Worm (Caenorhabditis elegans): ENCODE results near the gene nhr-34.

Gene nhr-34

ce11 chrIV:9624977-9625376, 50.5 kb downstream of the nhr-34 start, which contains the start of gene W09C2.10:
Gene W09C2.10 (minus strand): TSS chrIV:9625077.
- TF ChIP-seq xnd-1 (tag; optimal IDR thresholded peaks at IDR 0.05), result no peak
- TF ChIP-seq K11D2.4 (GFP tag; IDR thresholded peaks at IDR 0.05), result no peak
- TF ChIP-seq tbp1 (GFP tag; optimal IDR thresholded peaks at IDR 0.05), result no peak
- no peak for TF ChIP-seq dpff-1 (tag; optimal IDR thresholded peaks at IDR 0.05)
- no peak for TF ChIP-seq athp-1 (tag; optimal IDR thresholded peaks at IDR 0.05)
- TF ChIP-seq F33H1.4 (GFP tag; IDR thresholded peaks at IDR 0.05), result no peak
- TF ChIP-seq ets-4 (GFP tag; optimal IDR thresholded peaks at IDR 0.05), result no peak
- TF ChIP-seq ztf-26 (tag; optimal IDR thresholded peaks at IDR 0.05), result no peak
- no peak for TF ChIP-seq ztf-28 (GFP tag; IDR thresholded peaks at IDR 0.05)
- no peak for TF ChIP-seq lir-1 (GFP tag; conservative IDR thresholded peaks at IDR 0.05)
- TF ChIP-seq akir-1 (GFP tag; optimal IDR thresholded peaks at IDR 0.05), result no peak
- TF ChIP-seq snpc-4 (GFP tag; optimal IDR thresholded peaks at IDR 0.05), result no peak
- TF ChIP-seq snpc-4 (tag; optimal IDR thresholded peaks at IDR 0.05), result no peak

ce11 chrIV:9624275-9624674, 51.2 kb downstream of the nhr-34 start, which contains the start of gene W09C2.8:
Gene W09C2.8 (minus strand): TSS chrIV:9624375.
- TF ChIP-seq somi-1 (GFP tag; optimal IDR thresholded peaks at IDR 0.05) (no peak), hlh-12 (tag; optimal IDR thresholded peaks at IDR 0.05) (no peak), egl-18 (GFP tag; IDR thresholded peaks at IDR 0.05) (no peak), tbx-9 (tag; optimal IDR thresholded peaks at IDR 0.05; ENCODE audit: borderline replicate concordance) (no peak), ztf-22 (GFP tag; optimal IDR thresholded peaks at IDR 0.05) (no peak), egl-44 (GFP tag; IDR thresholded peaks at IDR 0.05) (no peak), mcd-1 (GFP tag; IDR thresholded peaks at IDR 0.05) (no peak), K12H6.12 (tag; optimal IDR thresholded peaks at IDR 0.05) (no peak), cebp-1 (GFP tag; IDR thresholded peaks at IDR 0.05) (no peak), cebp-1 (tag; optimal IDR thresholded peaks at IDR 0.05) (no peak), madf-8 (GFP tag; conservative IDR thresholded peaks at IDR 0.05) (no peak), ceh-91 (GFP tag; IDR thresholded peaks at IDR 0.05) (no peak), C17E4.6 (GFP tag; IDR thresholded peaks at IDR 0.05) (no peak)

DNA sequence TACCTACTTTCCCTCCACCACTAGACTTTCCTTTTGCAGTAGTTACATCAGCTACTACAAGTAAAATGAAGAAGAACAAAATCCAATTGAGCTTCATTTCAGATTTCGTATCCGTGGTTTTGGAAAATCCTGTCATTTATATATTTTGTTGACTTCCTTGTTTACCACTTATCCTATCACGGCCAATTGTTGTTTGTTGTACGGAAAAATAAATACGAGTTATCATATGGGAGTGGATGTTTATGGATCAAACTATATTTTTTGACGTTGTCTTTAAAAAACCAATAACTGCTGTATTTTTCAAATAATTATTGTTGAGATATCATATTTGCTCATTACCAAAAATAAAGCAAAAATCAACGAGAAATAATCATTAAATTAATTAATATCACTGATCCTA, 52.2 kb downstream of the nhr-34 start, which contains the start of gene W09C2.9:
Gene W09C2.9, minus strand, starts transcription at position 101 of the 400 bp plus-strand sequence.
- TF ChIP-seq nhr-80 (tag; optimal IDR thresholded peaks at IDR 0.05) (no peak), egrh-3 (GFP tag; IDR thresholded peaks at IDR 0.05) (no peak), xnd-1 (tag; optimal IDR thresholded peaks at IDR 0.05) (no peak), tbx-9 (tag; optimal IDR thresholded peaks at IDR 0.05; ENCODE audit: borderline replicate concordance) (no peak), C06A6.2 (GFP tag; conservative IDR thresholded peaks at IDR 0.05) (no peak), B0336.3 (GFP tag; IDR thresholded peaks at IDR 0.05) (no peak), Y79H2A.3 (GFP tag; conservative IDR thresholded peaks at IDR 0.05) (no peak), attf-5 (GFP tag; optimal IDR thresholded peaks at IDR 0.05) (no peak)

ce11 chrIV:9622272-9622671, 53.2 kb downstream of the nhr-34 start, which contains the start of gene W09C2.7:
Gene W09C2.7 (minus strand): TSS chrIV:9622372.
- no peak for TF ChIP-seq let-526 (GFP tag; IDR thresholded peaks at IDR 0.05)
- TF ChIP-seq lir-1 (GFP tag; conservative IDR thresholded peaks at IDR 0.05), result no peak
- TF ChIP-seq ceh-100 (GFP tag; IDR thresholded peaks at IDR 0.05), result no peak

ce11 chrIV:9618836-9619235, 56.6 kb downstream of the nhr-34 start:
- TF ChIP-seq nfya-2 (GFP tag; IDR thresholded peaks at IDR 0.05) (no peak), Y95B8A.8 (GFP tag; IDR thresholded peaks at IDR 0.05) (no peak), efl-1 (GFP tag; optimal IDR thresholded peaks at IDR 0.05) (no peak), somi-1 (GFP tag; optimal IDR thresholded peaks at IDR 0.05) (no peak), rec-8 (tag; optimal IDR thresholded peaks at IDR 0.05) (no peak), mxl-1 (tag; optimal IDR thresholded peaks at IDR 0.05) (no peak), Y53G8AR.9 (GFP tag; conservative IDR thresholded peaks at IDR 0.05) (no peak), ztf-26 (tag; optimal IDR thresholded peaks at IDR 0.05) (no peak), tbx-9 (tag; optimal IDR thresholded peaks at IDR 0.05; ENCODE audit: borderline replicate concordance) (no peak), egl-18 (GFP tag; IDR thresholded peaks at IDR 0.05) (no peak), B0336.3 (GFP tag; IDR thresholded peaks at IDR 0.05) (no peak), hmg-1.2 (GFP tag; IDR thresholded peaks at IDR 0.05) (no peak), sdz-38 (tag; optimal IDR thresholded peaks at IDR 0.05) (no peak), let-526 (GFP tag; IDR thresholded peaks at IDR 0.05) (no peak)

Data from whole organism, young adult.